Fruit fly (Drosophila melanogaster): ENCODE measurements around the gene CG9386.

Gene CG9386

dm6 chr3R:9577382-9578137, 22.4 kb upstream of the CG9386 start, which contains the start of the genes Kap-alpha3 and Son (continued):
- TF ChIP-seq emc (GFP tag; optimal IDR thresholded peaks at IDR 0.05) = peak; percentile 89
- peak; percentile 91 for TF ChIP-seq CG4707 (GFP tag; optimal IDR thresholded peaks at IDR 0.05)
- peak; percentile 89 for TF ChIP-seq CG12155 (GFP tag; optimal IDR thresholded peaks at IDR 0.05)
- TF ChIP-seq hbn (GFP tag; IDR thresholded peaks at IDR 0.05; ENCODE audit: partially characterized antibody) = peak; percentile 85
- no peak for TF ChIP-seq yki (optimal IDR thresholded peaks at IDR 0.05)
- peak; percentile 91 for TF ChIP-seq CG12942 (GFP tag; optimal IDR thresholded peaks at IDR 0.05)
- TF ChIP-seq CG11560 (tag; IDR thresholded peaks at IDR 0.05) = peak; percentile 71; the same call in 2 of the 3 replicates
- TF ChIP-seq Antp (GFP tag; optimal IDR thresholded peaks at IDR 0.05) = peak; percentile 91
- TF ChIP-seq CG3407 (GFP tag; optimal IDR thresholded peaks at IDR 0.05) = peak; percentile 93
- peak; percentile 92 for TF ChIP-seq nom (GFP tag; optimal IDR thresholded peaks at IDR 0.05)
- TF ChIP-seq CG34376 (GFP tag; optimal IDR thresholded peaks at IDR 0.05) = peak; percentile 98
- peak; percentile 96 for TF ChIP-seq lab (GFP tag; optimal IDR thresholded peaks at IDR 0.05)
- peak; percentile 60; the same call in 1 of the 2 replicates for TF ChIP-seq Taf1 (GFP tag; IDR thresholded peaks at IDR 0.05)
- peak; percentile 93 for TF ChIP-seq CG11723 (GFP tag; optimal IDR thresholded peaks at IDR 0.05)
- TF ChIP-seq CG17912 (GFP tag; optimal IDR thresholded peaks at IDR 0.05) = peak; percentile 98
- TF ChIP-seq ash1 (GFP tag; optimal IDR thresholded peaks at IDR 0.05) = peak; percentile 90
- no peak for TF ChIP-seq z (GFP tag; IDR thresholded peaks at IDR 0.05)
- peak; percentile 93 for TF ChIP-seq sob (GFP tag; IDR thresholded peaks at IDR 0.05)
- peak; percentile 58 for TF ChIP-seq sim (GFP tag; IDR thresholded peaks at IDR 0.05)
- peak; percentile 90 for TF ChIP-seq CG6854 (GFP tag; optimal IDR thresholded peaks at IDR 0.05)
- TF ChIP-seq E2f1 (GFP tag; IDR thresholded peaks at IDR 0.05) = no peak; the same call in none of the 2 replicates
- TF ChIP-seq Lhr (GFP tag; optimal IDR thresholded peaks at IDR 0.05) = peak; percentile 93
- TF ChIP-seq CG9609 (GFP tag; optimal IDR thresholded peaks at IDR 0.05) = peak; percentile 94
- peak; percentile 92 for TF ChIP-seq CG16863 (GFP tag; optimal IDR thresholded peaks at IDR 0.05)
- peak; percentile 82 for TF ChIP-seq sisA (GFP tag; IDR thresholded peaks at IDR 0.05)
- TF ChIP-seq dmrt11E (tag; optimal IDR thresholded peaks at IDR 0.05) = peak; percentile 85
- peak; percentile 91 for TF ChIP-seq knrl (GFP tag; IDR thresholded peaks at IDR 0.05; ENCODE audit: partially characterized antibody)
- TF ChIP-seq crp (GFP tag; optimal IDR thresholded peaks at IDR 0.05) = peak in 1 of 2 experiments; percentile 63
- peak; percentile 75 for TF ChIP-seq CG6791 (GFP tag; IDR thresholded peaks at IDR 0.05; ENCODE audit: partially characterized antibody)
- peak; percentile 76 for TF ChIP-seq Six4 (GFP tag; optimal IDR thresholded peaks at IDR 0.05)
- TF ChIP-seq Dek (tag; optimal IDR thresholded peaks at IDR 0.05) = peak; percentile 87
- TF ChIP-seq sr (GFP tag; IDR thresholded peaks at IDR 0.05) = peak; percentile 89
- TF ChIP-seq CG34422 (GFP tag; IDR thresholded peaks at IDR 0.05) = peak; percentile 88
- peak; percentile 81 for TF ChIP-seq D19B (GFP tag; optimal IDR thresholded peaks at IDR 0.05)
- TF ChIP-seq CG1602 (GFP tag; optimal IDR thresholded peaks at IDR 0.05) = peak; percentile 86
- TF ChIP-seq CTCF (GFP tag; optimal IDR thresholded peaks at IDR 0.05) = peak; percentile 63
- TF ChIP-seq Side (GFP tag; optimal IDR thresholded peaks at IDR 0.05) = peak; percentile 92
- TF ChIP-seq fd64A (GFP tag; optimal IDR thresholded peaks at IDR 0.05) = peak; percentile 86
- peak; percentile 95 for TF ChIP-seq fu2 (GFP tag; optimal IDR thresholded peaks at IDR 0.05)
- no peak for TF ChIP-seq abd-A (tag; optimal IDR thresholded peaks at IDR 0.05)
- peak; percentile 88 for TF ChIP-seq dysf (GFP tag; IDR thresholded peaks at IDR 0.05)
- peak; percentile 95 for TF ChIP-seq CHES-1-like (GFP tag; optimal IDR thresholded peaks at IDR 0.05)
- no peak for TF ChIP-seq br (optimal IDR thresholded peaks at IDR 0.05)
- peak; percentile 76 for TF ChIP-seq ara (GFP tag; IDR thresholded peaks at IDR 0.05)
- peak; percentile 85 for TF ChIP-seq CG15696 (tag; optimal IDR thresholded peaks at IDR 0.05)
- peak; percentile 79 for TF ChIP-seq psq (GFP tag; optimal IDR thresholded peaks at IDR 0.05)
- peak; percentile 88 for TF ChIP-seq grau (tag; optimal IDR thresholded peaks at IDR 0.05)
- TF ChIP-seq Oli (tag; optimal IDR thresholded peaks at IDR 0.05) = peak; percentile 84
- peak; percentile 62; the same call in 1 of the 2 replicates for TF ChIP-seq Doc2 (GFP tag; IDR thresholded peaks at IDR 0.05)
- TF ChIP-seq fd102C (GFP tag; optimal IDR thresholded peaks at IDR 0.05) = peak; percentile 91

All from whole organism, embryonic.